Worm (Caenorhabditis elegans) whole organism, L4 larva: ENCODE results near the gene kap-1.

Experiments used
- F37D6.2 ChIP-seq: sonication (generic microtip); optimal IDR thresholded peaks from 2 replicates; lab custom pipeline; 2016; ENCODE audit warnings: mild to moderate bottlenecking, missing genetic modification characterization, missing compliant biosample characterization
- F49E8.2 ChIP-seq: sonication (generic microtip); optimal IDR thresholded peaks from 2 replicates; lab custom pipeline; 2016; ENCODE audit warnings: missing compliant biosample characterization, mild to moderate bottlenecking, missing genetic modification characterization, borderline replicate concordance
- R02D3.7 ChIP-seq: fragments of 150-350 bp; sonication (generic microtip); optimal IDR thresholded peaks from 3 replicates; lab custom pipeline; 2014; ENCODE audit warnings: missing biosample characterization, missing genetic modification characterization
- aha-1 ChIP-seq: fragments of 150-350 bp; peaks from one replicate; lab custom pipeline; 2014; ENCODE audit warnings: missing biosample characterization, missing genetic modification characterization
- ama-1 ChIP-seq: fragments of 150-350 bp; optimal IDR thresholded peaks from 2 replicates; lab custom pipeline; 2014; ENCODE audit warnings: inconsistent platforms, mixed read lengths
- ceh-82 ChIP-seq: sonication (generic microtip); optimal IDR thresholded peaks from 2 replicates; lab custom pipeline; 2017; ENCODE audit warnings: missing biosample characterization, missing genetic modification characterization
- daf-12 ChIP-seq: fragments of 150-350 bp; optimal IDR thresholded peaks from 2 replicates; lab custom pipeline; 2014; ENCODE audit warnings: missing biosample characterization, missing genetic modification reagents, missing genetic modification characterization
- lin-29 ChIP-seq: fragments of 200-800 bp; sonication (Bioruptor generic); IDR thresholded peaks from 2 replicates; pipeline ENCODE4 v1.3.6; 2022; ENCODE audit warnings: missing genetic modification reagents, missing genetic modification characterization, missing compliant biosample characterization
- nhr-77 ChIP-seq: fragments of 150-350 bp; optimal IDR thresholded peaks from 2 replicates; lab custom pipeline; 2014; ENCODE audit warnings: missing biosample characterization, missing genetic modification characterization
- set-16 ChIP-seq: fragments of 200-800 bp; sonication (Bioruptor generic); IDR thresholded peaks from 2 replicates; pipeline ENCODE4 v1.3.6; 2022; ENCODE audit warnings: missing genetic modification reagents, missing genetic modification characterization, missing compliant biosample characterization
- skn-1 ChIP-seq: fragments of 150-350 bp; optimal IDR thresholded peaks from 2 replicates; lab custom pipeline; 2014; ENCODE audit warnings: missing biosample characterization, missing genetic modification characterization
- spr-1 ChIP-seq: sonication (generic microtip); optimal IDR thresholded peaks from 2 replicates; lab custom pipeline; 2016; ENCODE audit warnings: mild to moderate bottlenecking, missing genetic modification characterization, missing compliant biosample characterization
- unc-39 ChIP-seq: sonication (generic microtip); optimal IDR thresholded peaks from 2 replicates; lab custom pipeline; 2017; ENCODE audit warnings: missing biosample characterization, missing genetic modification characterization
- vab-7 ChIP-seq: fragments of 200-800 bp; sonication (Bioruptor generic); IDR thresholded peaks from 2 replicates; pipeline ENCODE4 v1.3.6; 2022; ENCODE audit warnings: missing genetic modification reagents, missing genetic modification characterization, missing compliant biosample characterization

ce11 chrIII:7296092-7296668 lies 42.5 kb upstream of the kap-1 start:
- TF ChIP-seq F37D6.2 (tag; lab: Kevin White, UChicago) (no peak), lin-29 (no peak), spr-1 (tag; lab: Kevin White, UChicago) (no peak), nhr-77 (tag; lab: Kevin White, UChicago) (no peak), set-16 (GFP tag; lab: Robert Waterston, UW) (no peak), F49E8.2 (no peak), ama-1 (lab: Kevin White, UChicago) (no peak), R02D3.7 (tag; lab: Kevin White, UChicago) (no peak), unc-39 (tag; lab: Kevin White, UChicago) (no peak), vab-7 (no peak), ceh-82 (tag; lab: Kevin White, UChicago) (no peak), skn-1 (tag; lab: Kevin White, UChicago) (no peak), daf-12 (tag; lab: Kevin White, UChicago) (no peak), aha-1 (tag; lab: Kevin White, UChicago) (peak; percentile 13)
